Worm (Caenorhabditis elegans): ENCODE measurements around the gene sec-10.
A peak's percentile ranks its signal among the peaks of the same experiment; 100 is the strongest.

The sec-10 gene

DNA sequence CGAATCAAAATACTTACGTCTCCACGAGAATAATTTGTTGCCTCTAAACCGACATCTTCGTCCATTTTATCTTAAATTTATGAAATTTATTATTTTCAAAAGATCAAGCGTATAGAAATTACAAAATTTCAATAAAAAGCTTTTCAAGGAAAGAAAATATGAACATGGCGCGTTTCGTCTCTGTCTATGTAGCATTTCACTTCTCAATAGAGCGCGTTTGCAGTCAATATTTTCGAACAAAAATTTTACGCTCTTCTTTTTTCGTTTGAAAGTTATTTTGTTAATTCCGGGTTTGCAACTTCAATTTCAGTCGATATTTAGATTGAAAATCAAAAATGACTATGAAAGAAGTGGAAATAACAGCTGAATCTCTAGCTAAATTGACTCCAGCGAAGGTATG is 8.1 kb downstream of the sec-10 start, which contains the start of the genes hcf-1 and swd-2.2 (continued):
- TF ChIP-seq F10B5.3 (tag; optimal IDR thresholded peaks at IDR 0.05) (no peak), nhr-6 (tag; optimal IDR thresholded peaks at IDR 0.05) (no peak), tag-97 (GFP tag; IDR thresholded peaks at IDR 0.05) (no peak), dpl-1 (GFP tag; optimal IDR thresholded peaks at IDR 0.05) (peak; percentile 58), spr-1 (tag; optimal IDR thresholded peaks at IDR 0.05) (no peak), aly-2 (tag; optimal IDR thresholded peaks at IDR 0.05) (no peak), mes-2 (tag; optimal IDR thresholded peaks at IDR 0.05; ENCODE audit: poor library complexity, severe bottlenecking) (peak; percentile 43), hif-1 (tag; optimal IDR thresholded peaks at IDR 0.05) (no peak), spr-3 (GFP tag; optimal IDR thresholded peaks at IDR 0.05) (no peak), lin-15B (tag; optimal IDR thresholded peaks at IDR 0.05) (no peak), ctbp-1 (GFP tag; IDR thresholded peaks at IDR 0.05) (no peak), tra-1 (GFP tag; IDR thresholded peaks at IDR 0.05) (no peak), aha-1 (tag) (peak; percentile 50), snpc-1.2 (GFP tag; IDR thresholded peaks at IDR 0.05) (no peak), zfp-2 (tag; optimal IDR thresholded peaks at IDR 0.05) (no peak), dmd-8 (GFP tag; IDR thresholded peaks at IDR 0.05) (no peak), lin-39 (tag; optimal IDR thresholded peaks at IDR 0.05) (no peak), R02D3.7 (tag; optimal IDR thresholded peaks at IDR 0.05) (no peak), skn-1 (tag; optimal IDR thresholded peaks at IDR 0.05) (no peak), sdz-12 (GFP tag; optimal IDR thresholded peaks at IDR 0.05) (no peak), lsy-2 (tag; optimal IDR thresholded peaks at IDR 0.05) (peak in 1 of 2 experiments; percentile 63), ama-1 (optimal IDR thresholded peaks at IDR 0.05) (no peak), T20F7.1 (GFP tag; optimal IDR thresholded peaks at IDR 0.05) (peak; percentile 47), ceh-44 (GFP tag; IDR thresholded peaks at IDR 0.05) (no peak), php-3 (GFP tag; IDR thresholded peaks at IDR 0.05) (no peak), ceh-82 (tag; optimal IDR thresholded peaks at IDR 0.05) (no peak), snpc-4 (tag; optimal IDR thresholded peaks at IDR 0.05) (no peak), mxl-2 (GFP tag; conservative IDR thresholded peaks at IDR 0.05) (no peak), daf-8 (GFP tag; IDR thresholded peaks at IDR 0.05) (no peak), F44E2.7 (GFP tag; IDR thresholded peaks at IDR 0.05) (no peak), ces-1 (GFP tag; optimal IDR thresholded peaks at IDR 0.05) (no peak), nhr-102 (tag; optimal IDR thresholded peaks at IDR 0.05) (no peak), nhr-48 (tag; optimal IDR thresholded peaks at IDR 0.05) (no peak), nhr-42 (GFP tag; IDR thresholded peaks at IDR 0.05) (no peak), gei-8 (GFP tag; optimal IDR thresholded peaks at IDR 0.05) (no peak), F37D6.2 (tag; optimal IDR thresholded peaks at IDR 0.05) (no peak), pqm-1 (tag; optimal IDR thresholded peaks at IDR 0.05) (no peak), nhr-11 (tag; optimal IDR thresholded peaks at IDR 0.05) (no peak), ztf-11 (tag; optimal IDR thresholded peaks at IDR 0.05) (no peak), dmd-9 (GFP tag; IDR thresholded peaks at IDR 0.05) (no peak), lin-38 (GFP tag; IDR thresholded peaks at IDR 0.05) (peak; percentile 93), nhr-237 (tag; optimal IDR thresholded peaks at IDR 0.05) (no peak), hlh-11 (tag; optimal IDR thresholded peaks at IDR 0.05) (no peak), Y48G9A.11 (GFP tag; IDR thresholded peaks at IDR 0.05) (no peak), dmd-6 (GFP tag; IDR thresholded peaks at IDR 0.05) (no peak)

ce11 chrIV:7770162-7770561 is 12.1 kb downstream of the sec-10 start, which contains the start of gene rdl-1:
Gene rdl-1, minus strand, starts transcription at chrIV:7770262.
- TF ChIP-seq nhr-111 (GFP tag; optimal IDR thresholded peaks at IDR 0.05) (no peak), fos-1 (tag; optimal IDR thresholded peaks at IDR 0.05) (no peak), skn-1 (tag; optimal IDR thresholded peaks at IDR 0.05) (no peak), ama-1 (optimal IDR thresholded peaks at IDR 0.05) (no peak), nhr-48 (tag; optimal IDR thresholded peaks at IDR 0.05) (no peak), hlh-30 (tag; optimal IDR thresholded peaks at IDR 0.05; ENCODE audit: insufficient read depth) (no peak), ceh-32 (tag; optimal IDR thresholded peaks at IDR 0.05; ENCODE audit: poor library complexity) (no peak), fkh-10 (GFP tag; optimal IDR thresholded peaks at IDR 0.05) (no peak), zag-1 (tag; optimal IDR thresholded peaks at IDR 0.05) (no peak), F26F4.8 (GFP tag; conservative IDR thresholded peaks at IDR 0.05) (no peak), ceh-82 (tag; optimal IDR thresholded peaks at IDR 0.05) (no peak), pqm-1 (tag; optimal IDR thresholded peaks at IDR 0.05) (no peak), hif-1 (tag; optimal IDR thresholded peaks at IDR 0.05) (no peak), unc-130 (GFP tag; optimal IDR thresholded peaks at IDR 0.05) (no peak), D1046.2 (GFP tag; IDR thresholded peaks at IDR 0.05) (no peak), nhr-41 (GFP tag; IDR thresholded peaks at IDR 0.05) (no peak)
